Fruit fly (Drosophila melanogaster) whole organism: ENCODE results near the gene RpS12.

Experiments
- CG8478 ChIP-seq: fragments of >200 bp; optimal IDR thresholded peaks from 2 replicates; lab custom pipeline; 2018; ENCODE audit warnings: inconsistent platforms
- Dll ChIP-seq: fragments of >200 bp; optimal IDR thresholded peaks from 2 replicates; lab custom pipeline; 2017
- EcR ChIP-seq, 2 experiments: fragments of >200 bp; optimal IDR thresholded peaks; 2 replicates each; lab custom pipeline; 2017; ENCODE audit warnings: missing biosample characterization in 2 of 2, missing genetic modification characterization in 2 of 2, missing genetic modification reagents in 2 of 2
- pan ChIP-seq: fragments of >200 bp; optimal IDR thresholded peaks from 2 replicates; lab custom pipeline; 2017
- psq ChIP-seq: fragments of >200 bp; optimal IDR thresholded peaks from 2 replicates; lab custom pipeline; 2017
- usp ChIP-seq: fragments of >200 bp; optimal IDR thresholded peaks from 2 replicates; lab custom pipeline; 2017; ENCODE audit warnings: missing biosample characterization, missing genetic modification characterization, mixed read lengths

The RpS12 gene

DNA sequence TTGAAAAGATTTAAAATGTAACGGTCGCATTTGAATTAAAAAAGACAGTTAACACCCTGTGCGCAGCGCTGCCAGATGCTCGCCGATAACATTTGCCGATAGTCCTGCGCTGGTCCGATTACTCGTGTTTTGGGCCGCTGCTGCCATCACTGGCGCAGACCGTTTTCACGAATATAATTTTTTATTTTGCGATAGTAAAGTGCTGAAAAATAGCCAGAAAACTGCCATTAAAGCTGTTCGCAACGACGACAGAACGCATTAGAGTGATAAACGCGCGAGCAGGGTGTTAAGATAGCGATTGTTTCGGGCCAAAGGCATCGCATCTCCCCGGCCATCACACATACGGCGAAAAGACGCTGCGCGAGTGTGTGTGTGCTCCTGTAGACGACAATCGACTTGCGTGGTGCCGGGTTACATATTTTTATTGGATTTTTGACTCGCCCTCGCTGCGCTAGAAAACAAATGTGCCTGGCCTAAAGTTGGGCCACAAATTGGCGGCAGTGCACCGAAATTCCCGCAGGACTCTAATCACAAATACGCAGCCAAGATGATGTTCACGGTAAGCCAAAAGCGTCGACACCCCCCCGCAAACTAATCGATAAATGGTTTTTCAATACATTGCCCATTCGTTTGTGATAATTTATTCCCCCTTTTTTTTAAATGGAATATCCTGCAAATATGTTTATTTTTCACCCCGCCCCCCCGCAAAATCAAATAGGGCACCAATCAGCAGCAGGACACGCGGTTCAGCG lies 13.7 kb downstream of the RpS12 start, which contains the start of gene Srrm1:
Gene Srrm1, plus strand, starts transcription at position 116 of the 752 bp plus-strand sequence.
- TF ChIP-seq psq (no peak), usp (GFP tag; lab: Kevin White, UChicago) (no peak), pan (lab: Kevin White, UChicago) (no peak), CG8478 (lab: Kevin White, UChicago) (no peak), EcR (GFP tag; optimal IDR thresholded peaks at IDR 0.05; lab: Kevin White, UChicago) (no peak)

- TF ChIP-seq Dll (lab: Kevin White, UChicago) (no peak), pan (lab: Kevin White, UChicago) (no peak)
These were observed 17.7 kb downstream of the RpS12 start for dm6 chr3L:13040849-13041248.

DNA sequence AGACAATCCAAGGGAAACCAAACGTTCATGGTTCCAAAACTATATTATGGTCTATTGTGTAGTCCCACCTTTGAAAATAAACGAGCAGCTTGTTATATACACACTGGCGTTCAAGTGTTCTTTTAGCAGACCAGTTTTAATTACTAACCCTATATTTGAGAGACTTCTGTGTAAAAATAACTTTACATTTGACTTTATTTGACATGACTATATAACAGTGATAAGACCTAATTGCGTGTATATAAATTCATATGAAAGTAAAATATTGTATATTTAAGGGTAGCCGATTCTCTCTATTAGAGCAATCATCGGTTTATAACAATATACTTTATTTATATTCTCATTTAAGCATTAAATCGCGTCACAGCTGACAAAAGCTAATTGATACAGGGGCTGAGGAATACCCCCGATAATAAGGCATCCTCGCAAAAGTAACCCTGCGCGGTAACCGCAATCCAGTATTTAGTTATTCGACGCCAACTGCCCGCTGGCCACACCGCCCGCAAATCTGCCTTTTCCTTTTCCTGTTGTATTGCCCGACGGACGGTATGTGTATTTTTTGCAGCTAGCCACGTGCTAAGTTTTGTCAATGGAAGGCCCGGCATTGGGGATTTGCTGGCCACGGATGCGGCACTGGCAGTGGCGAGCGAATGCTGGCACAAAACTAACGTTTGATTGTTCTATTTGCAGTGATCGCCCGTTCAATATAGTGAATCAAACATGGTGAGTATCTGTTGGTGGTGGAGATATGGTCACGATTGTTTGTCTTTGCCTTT lies 18.3 kb downstream of the RpS12 start, which contains the start of gene RpS4:
Gene RpS4, plus strand, starts transcription at position 465 of the 776 bp plus-strand sequence.
- TF ChIP-seq EcR (GFP tag; optimal IDR thresholded peaks at IDR 0.05; lab: Kevin White, UChicago), result no peak
- TF ChIP-seq Dll (lab: Kevin White, UChicago), result no peak

dm6 chr3L:13044335-13044814 lies 21.2 kb downstream of the RpS12 start, which contains the start of gene Syx13:
Gene Syx13, plus strand, starts transcription at chr3L:13044434.
- no peak for TF ChIP-seq EcR (GFP tag; optimal IDR thresholded peaks at IDR 0.05; lab: Kevin White, UChicago)
- TF ChIP-seq psq, result no peak
- no peak for TF ChIP-seq Dll (lab: Kevin White, UChicago)
- no peak for TF ChIP-seq CG8478 (lab: Kevin White, UChicago)
- TF ChIP-seq usp (GFP tag; lab: Kevin White, UChicago), result no peak
- TF ChIP-seq pan (lab: Kevin White, UChicago), result no peak

dm6 chr3L:13046758-13047157 lies 23.6 kb downstream of the RpS12 start, which contains the start of gene CG11279:
Gene CG11279, plus strand, starts transcription at chr3L:13046977.
- TF ChIP-seq EcR (GFP tag; optimal IDR thresholded peaks at IDR 0.05; lab: Kevin White, UChicago) (no peak), CG8478 (lab: Kevin White, UChicago) (no peak), psq (no peak), Dll (lab: Kevin White, UChicago) (no peak), pan (lab: Kevin White, UChicago) (no peak), usp (GFP tag; lab: Kevin White, UChicago) (no peak)

DNA sequence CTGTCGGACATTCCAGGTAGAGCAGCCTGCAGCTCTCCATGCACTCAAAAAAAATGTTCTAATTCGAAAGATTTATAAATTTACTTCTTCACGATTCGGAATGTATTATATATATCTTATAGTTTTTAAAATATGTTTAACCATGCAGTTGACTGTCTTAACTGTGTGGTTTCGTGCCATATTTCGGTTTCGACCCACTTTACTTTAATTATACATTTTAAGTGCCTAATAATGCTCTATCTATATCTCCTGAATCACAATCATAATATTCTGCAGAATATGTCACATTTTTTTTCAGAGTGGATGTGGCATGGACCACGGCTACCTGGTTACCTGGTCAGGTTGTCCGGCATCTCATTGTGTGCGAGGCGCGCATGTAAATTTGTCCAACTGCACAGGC lies 26.5 kb downstream of the RpS12 start:
- TF ChIP-seq EcR (GFP tag; optimal IDR thresholded peaks at IDR 0.05; lab: Kevin White, UChicago) (no peak), psq (no peak), pan (lab: Kevin White, UChicago) (no peak), Dll (lab: Kevin White, UChicago) (no peak), CG8478 (lab: Kevin White, UChicago) (no peak), usp (GFP tag; lab: Kevin White, UChicago) (no peak)

dm6 chr3L:13050675-13051202 lies 27.6 kb downstream of the RpS12 start:
- TF ChIP-seq CG8478 (lab: Kevin White, UChicago) (no peak), usp (GFP tag; lab: Kevin White, UChicago) (no peak), Dll (lab: Kevin White, UChicago) (no peak), pan (lab: Kevin White, UChicago) (no peak), psq (no peak), EcR (GFP tag; optimal IDR thresholded peaks at IDR 0.05; lab: Kevin White, UChicago) (no peak)

dm6 chr3L:13058429-13058828 lies 35.3 kb downstream of the RpS12 start:
- TF ChIP-seq Dll (lab: Kevin White, UChicago) (no peak), pan (lab: Kevin White, UChicago) (no peak), EcR (GFP tag; optimal IDR thresholded peaks at IDR 0.05; lab: Kevin White, UChicago) (no peak), usp (GFP tag; lab: Kevin White, UChicago) (no peak), CG8478 (lab: Kevin White, UChicago) (no peak), psq (no peak)

DNA sequence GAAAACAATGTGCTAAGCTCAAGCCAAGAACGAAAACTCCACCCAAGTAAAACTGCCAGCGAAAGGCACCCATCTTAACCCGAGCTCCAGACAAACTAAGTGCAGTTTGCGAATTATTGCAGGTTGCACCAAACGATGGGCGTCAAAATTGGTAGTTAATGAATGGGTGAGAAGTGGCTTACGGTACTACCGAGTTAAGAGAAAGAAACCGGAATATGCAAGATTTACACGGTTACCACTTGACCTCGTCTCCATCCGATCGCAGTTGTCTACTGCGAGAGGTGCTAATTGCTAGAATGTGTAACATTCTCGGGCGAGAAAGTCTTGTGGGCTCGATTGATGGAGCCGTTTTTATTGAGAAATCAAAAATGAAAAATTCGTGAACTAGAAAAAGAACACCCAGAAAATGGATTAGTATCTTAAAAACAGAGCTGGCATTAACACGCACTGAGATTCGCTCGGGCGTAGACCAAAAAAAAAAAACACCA lies 38.2 kb downstream of the RpS12 start, which contains the start of the genes CG14115 and CG34428:
Gene CG14115, minus strand, starts transcription at position 101 of the 488 bp plus-strand sequence.
Gene CG34428, plus strand, starts transcription at position 438 of the 488 bp plus-strand sequence.
- no peak for TF ChIP-seq pan (lab: Kevin White, UChicago)
- no peak for TF ChIP-seq psq
- TF ChIP-seq CG8478 (lab: Kevin White, UChicago), result no peak
- no peak for TF ChIP-seq Dll (lab: Kevin White, UChicago)
- TF ChIP-seq EcR (GFP tag; optimal IDR thresholded peaks at IDR 0.05; lab: Kevin White, UChicago), result no peak
- no peak for TF ChIP-seq usp (GFP tag; lab: Kevin White, UChicago)

DNA sequence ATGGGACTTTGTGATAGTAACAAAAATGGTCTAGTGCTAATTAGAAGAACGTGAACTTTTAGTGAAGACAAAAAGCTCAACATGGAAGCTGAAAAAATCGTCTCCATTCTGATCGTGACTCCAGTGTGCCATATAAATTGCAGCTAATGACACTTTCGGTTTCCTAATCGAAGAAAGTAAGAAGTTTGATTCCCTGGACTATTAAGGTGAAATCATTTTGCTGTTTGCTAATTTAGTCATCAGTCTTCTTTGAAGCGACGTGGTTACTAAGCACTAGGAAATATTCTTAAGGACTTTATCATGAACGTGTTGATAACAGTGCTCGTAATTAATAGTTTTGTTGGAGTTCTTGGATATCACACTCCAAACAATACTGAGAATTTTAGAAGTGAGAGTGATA lies 39.6 kb downstream of the RpS12 start, which contains the start of gene CG34429:
Gene CG34429, plus strand, starts transcription at position 301 of the 400 bp plus-strand sequence.
- TF ChIP-seq psq, result no peak
- TF ChIP-seq CG8478 (lab: Kevin White, UChicago), result no peak
- TF ChIP-seq Dll (lab: Kevin White, UChicago), result no peak

DNA sequence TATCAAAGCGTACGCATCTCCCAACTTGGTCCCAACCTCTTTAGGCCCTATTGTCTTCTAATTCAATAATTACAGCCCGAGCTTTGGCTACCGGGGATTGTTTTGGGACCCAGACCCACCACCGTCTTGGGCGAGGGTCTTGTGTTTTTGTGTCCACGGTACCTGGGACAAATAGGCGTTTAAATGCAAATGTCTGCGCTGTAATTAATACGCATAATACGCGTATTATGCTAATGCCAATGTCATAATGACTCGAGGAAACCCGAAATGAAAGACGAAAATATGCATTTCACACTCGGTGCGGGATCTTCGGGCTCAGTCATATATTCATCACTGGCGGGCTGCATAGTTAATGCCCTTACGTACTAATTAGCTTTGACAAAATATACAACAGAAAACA lies 41.2 kb downstream of the RpS12 start:
- TF ChIP-seq CG8478 (lab: Kevin White, UChicago) (no peak), usp (GFP tag; lab: Kevin White, UChicago) (no peak)
